Fruit fly (Drosophila melanogaster) whole organism, embryonic: ENCODE results near the gene CG4074.

Experiments
- Abd-B ChIP-seq: fragments of 200-800 bp; sonication (Bioruptor generic); optimal IDR thresholded peaks from 2 replicates; lab custom pipeline; 2018; ENCODE audit warnings: missing biosample characterization, mild to moderate bottlenecking, missing genetic modification characterization, moderate library complexity
- Asciz ChIP-seq: fragments of 200-800 bp; sonication (Bioruptor generic); optimal IDR thresholded peaks from 2 replicates; lab custom pipeline; 2017; ENCODE audit warnings: missing biosample characterization, mild to moderate bottlenecking, missing genetic modification characterization, missing genetic modification reagents
- Atf-2 ChIP-seq: fragments of 200-800 bp; sonication (Bioruptor generic); optimal IDR thresholded peaks from 2 replicates; lab custom pipeline; 2016; ENCODE audit warnings: missing biosample characterization, missing genetic modification characterization
- CG13287 ChIP-seq: fragments of 200-800 bp; sonication (Bioruptor generic); IDR thresholded peaks from 2 replicates; pipeline ENCODE4 v1.3.6; 2022; ENCODE audit warnings: missing biosample characterization, missing genetic modification characterization; ENCODE audit not compliant: partially characterized antibody
- CG13775 ChIP-seq: fragments of 200-800 bp; sonication (Bioruptor generic); optimal IDR thresholded peaks from 3 replicates; lab custom pipeline; 2017; ENCODE audit warnings: missing biosample characterization, mild to moderate bottlenecking, missing genetic modification characterization
- CG13894 ChIP-seq: fragments of 200-800 bp; sonication (Bioruptor generic); optimal IDR thresholded peaks from 3 replicates; lab custom pipeline; 2018; ENCODE audit warnings: missing biosample characterization, mild to moderate bottlenecking, missing genetic modification characterization, moderate library complexity
- CG17802 ChIP-seq: fragments of 200-800 bp; sonication (Bioruptor generic); optimal IDR thresholded peaks from 2 replicates; lab custom pipeline; 2018; ENCODE audit warnings: missing biosample characterization, mild to moderate bottlenecking, missing genetic modification characterization, moderate library complexity
- CG30431 ChIP-seq: fragments of 200-800 bp; sonication (Bioruptor generic); optimal IDR thresholded peaks from 2 replicates; lab custom pipeline; 2017; ENCODE audit warnings: missing biosample characterization, missing genetic modification characterization
- CG6683 ChIP-seq: fragments of 200-800 bp; sonication (Bioruptor generic); optimal IDR thresholded peaks from 2 replicates; lab custom pipeline; 2017; ENCODE audit warnings: missing biosample characterization, mild to moderate bottlenecking, missing genetic modification characterization, missing genetic modification reagents
- Dip3 ChIP-seq: fragments of 200-800 bp; sonication (Bioruptor generic); optimal IDR thresholded peaks from 3 replicates; lab custom pipeline; 2016; ENCODE audit warnings: missing biosample characterization, missing genetic modification characterization
- Fer2 ChIP-seq: fragments of 200-800 bp; sonication (Bioruptor generic); optimal IDR thresholded peaks from 2 replicates; lab custom pipeline; 2018; ENCODE audit warnings: missing biosample characterization, mild to moderate bottlenecking, missing genetic modification characterization, moderate library complexity
- Hey ChIP-seq: fragments of 200-800 bp; sonication (Bioruptor generic); optimal IDR thresholded peaks from 3 replicates; lab custom pipeline; 2018; ENCODE audit warnings: missing biosample characterization, mild to moderate bottlenecking, missing genetic modification characterization
- MBD-R2 ChIP-seq: fragments of 200-800 bp; sonication (Bioruptor generic); IDR thresholded peaks from 2 replicates; pipeline ENCODE4 v1.3.6; 2022; ENCODE audit warnings: missing biosample characterization, missing genetic modification characterization
- Med ChIP-seq: fragments of 200-800 bp; sonication (Bioruptor generic); peaks from one replicate; lab custom pipeline; 2016; ENCODE audit warnings: missing biosample characterization, missing genetic modification characterization, mild to moderate bottlenecking, inconsistent platforms, moderate library complexity
- Mrtf ChIP-seq: fragments of 200-800 bp; sonication (Bioruptor generic); IDR thresholded peaks from 3 replicates; pipeline ENCODE4 v1.3.6; 2022; ENCODE audit warnings: missing biosample characterization, missing genetic modification characterization
- Vsx1 ChIP-seq: fragments of 200-800 bp; sonication (Bioruptor generic); optimal IDR thresholded peaks from 2 replicates; lab custom pipeline; 2017; ENCODE audit warnings: missing biosample characterization, mild to moderate bottlenecking, missing genetic modification characterization, missing genetic modification reagents
- YL-1 ChIP-seq: fragments of 200-800 bp; sonication (Bioruptor generic); optimal IDR thresholded peaks from 3 replicates; lab custom pipeline; 2017; ENCODE audit warnings: missing biosample characterization, mild to moderate bottlenecking, missing genetic modification characterization
- abd-A ChIP-seq: fragments of 200-800 bp; sonication (Bioruptor generic); optimal IDR thresholded peaks from 3 replicates; lab custom pipeline; 2019; ENCODE audit warnings: missing biosample characterization, mild to moderate bottlenecking, missing genetic modification characterization, moderate library complexity
- ash1 ChIP-seq: fragments of 200-800 bp; sonication (Bioruptor generic); optimal IDR thresholded peaks from 2 replicates; lab custom pipeline; 2018; ENCODE audit warnings: missing biosample characterization, mild to moderate bottlenecking, missing genetic modification characterization
- crp ChIP-seq, 2 experiments: fragments of 200-800 bp; sonication (Bioruptor generic); optimal IDR thresholded peaks; 2 replicates in 1 of 2; 3 replicates in 1 of 2; lab custom pipeline; 2017; ENCODE audit warnings: missing biosample characterization in 2 of 2, missing genetic modification characterization in 2 of 2, mild to moderate bottlenecking in 1 of 2, moderate library complexity in 1 of 2
- dimm ChIP-seq: fragments of 200-800 bp; sonication (Bioruptor generic); IDR thresholded peaks from 2 replicates; pipeline ENCODE4 v1.3.6; 2022; ENCODE audit warnings: missing biosample characterization, missing genetic modification characterization
- exex ChIP-seq: fragments of 200-800 bp; sonication (Bioruptor generic); optimal IDR thresholded peaks from 4 replicates; lab custom pipeline; 2018; ENCODE audit warnings: missing biosample characterization, mild to moderate bottlenecking, missing genetic modification characterization, moderate library complexity
- fd64A ChIP-seq: fragments of 200-800 bp; sonication (Bioruptor generic); optimal IDR thresholded peaks from 3 replicates; lab custom pipeline; 2018; ENCODE audit warnings: missing biosample characterization, mild to moderate bottlenecking, missing genetic modification characterization
- gfzf ChIP-seq: fragments of 200-800 bp; sonication (Bioruptor generic); optimal IDR thresholded peaks from 2 replicates; lab custom pipeline; 2016; ENCODE audit warnings: missing biosample characterization, mild to moderate bottlenecking, missing genetic modification characterization, moderate library complexity
- hb ChIP-seq: fragments of 200-800 bp; sonication (Bioruptor generic); IDR thresholded peaks from 3 replicates; pipeline ENCODE4 v1.3.6; 2022; ENCODE audit warnings: missing biosample characterization, missing genetic modification characterization; ENCODE audit not compliant: partially characterized antibody
- ind ChIP-seq: fragments of 200-800 bp; sonication (Bioruptor generic); optimal IDR thresholded peaks from 3 replicates; lab custom pipeline; 2016; ENCODE audit warnings: missing biosample characterization, missing genetic modification characterization
- insv ChIP-seq, 2 experiments: fragments of 200-800 bp; sonication (Bioruptor generic); optimal IDR thresholded peaks; 3 replicates each; lab custom pipeline; 2016 to 2018; ENCODE audit warnings: missing biosample characterization in 2 of 2, missing genetic modification characterization in 2 of 2
- lbe ChIP-seq: fragments of 200-800 bp; sonication (Bioruptor generic); optimal IDR thresholded peaks from 2 replicates; lab custom pipeline; 2016; ENCODE audit warnings: missing biosample characterization, mild to moderate bottlenecking, missing genetic modification characterization
- onecut ChIP-seq: fragments of 200-800 bp; sonication (Bioruptor generic); IDR thresholded peaks from 2 replicates; pipeline ENCODE4 v1.3.6; 2022; ENCODE audit warnings: missing biosample characterization, missing genetic modification characterization
- otp ChIP-seq: fragments of 200-800 bp; sonication (Bioruptor generic); IDR thresholded peaks from 3 replicates; pipeline ENCODE4, ENCODE4 v1.3.6; 2022; ENCODE audit warnings: missing biosample characterization, missing genetic modification characterization
- sima ChIP-seq: fragments of 200-800 bp; sonication (Bioruptor generic); optimal IDR thresholded peaks from 2 replicates; lab custom pipeline; 2016; ENCODE audit warnings: missing biosample characterization, missing genetic modification characterization
- slou ChIP-seq: fragments of 200-800 bp; sonication (Bioruptor generic); optimal IDR thresholded peaks from 3 replicates; lab custom pipeline; 2016; ENCODE audit warnings: missing biosample characterization, missing genetic modification characterization
- sr ChIP-seq: fragments of 200-800 bp; sonication (Bioruptor generic); IDR thresholded peaks from 3 replicates; pipeline ENCODE4 v1.3.6; 2022; ENCODE audit warnings: missing biosample characterization, missing genetic modification characterization
- tap ChIP-seq: fragments of 200-800 bp; optimal IDR thresholded peaks from 3 replicates; lab custom pipeline; 2019; ENCODE audit warnings: missing biosample characterization, mild to moderate bottlenecking, missing genetic modification characterization, moderate library complexity
- tin ChIP-seq: fragments of 200-800 bp; sonication (Bioruptor generic); optimal IDR thresholded peaks from 3 replicates; lab custom pipeline; 2016; ENCODE audit warnings: missing biosample characterization, missing genetic modification characterization
- trh ChIP-seq: fragments of 200-800 bp; sonication (Bioruptor generic); optimal IDR thresholded peaks from 2 replicates; lab custom pipeline; 2016; ENCODE audit warnings: missing biosample characterization, missing genetic modification characterization
- vvl ChIP-seq: fragments of 200-800 bp; sonication (Bioruptor generic); IDR thresholded peaks from 2 replicates; pipeline ENCODE4 v1.3.6; 2022; ENCODE audit warnings: missing biosample characterization, missing genetic modification characterization

CG4074 gene

DNA sequence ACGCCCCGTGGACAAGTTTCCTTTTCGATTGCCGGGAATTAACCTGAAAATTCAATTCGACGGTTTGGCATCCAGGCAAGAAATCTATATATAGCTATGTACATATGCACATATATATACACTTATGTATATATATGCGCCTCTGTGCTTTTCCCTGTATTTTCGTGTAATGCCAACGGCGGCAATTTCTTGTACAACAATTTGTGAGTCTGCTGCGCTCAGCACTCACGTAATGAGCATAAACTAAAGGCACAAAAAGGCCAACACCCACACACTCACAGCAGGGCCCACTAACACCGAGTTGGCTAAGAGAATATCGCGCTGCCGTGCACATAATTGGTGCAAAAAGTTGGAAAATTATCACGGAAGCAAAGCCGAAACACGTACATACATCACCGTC, 7.8 kb downstream of the CG4074 start:
- TF ChIP-seq tin (GFP tag; lab: Kevin White, UChicago), result no peak
- 0 out of 3 replicates have a peak, but pooled peaks have one; percentile 54 for TF ChIP-seq hb

DNA sequence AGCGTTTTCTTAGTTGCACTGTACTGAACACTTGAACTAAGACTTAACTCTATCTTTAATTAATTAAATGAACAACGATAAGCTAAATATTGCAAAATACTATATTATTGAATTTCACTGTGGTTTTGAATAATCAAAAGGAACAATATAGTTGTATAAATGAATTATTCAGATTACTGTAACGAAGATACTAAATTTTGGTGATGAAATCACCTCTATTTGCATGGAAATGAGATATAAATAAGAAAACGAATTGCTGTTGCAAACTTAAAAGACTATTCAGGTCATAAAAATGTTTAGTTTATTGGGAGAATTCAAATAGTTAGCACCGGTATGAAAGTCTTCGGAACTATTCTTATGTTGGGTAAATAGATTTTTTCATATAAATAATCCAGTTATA, 10.7 kb downstream of the CG4074 start, which contains the start of gene CG43251:
CG43251 (plus strand) TSS at position 301 of the 400 bp plus-strand sequence.
- TF ChIP-seq Fer2 (tag; lab: Kevin White, UChicago) (no peak), YL-1 (GFP tag; lab: Kevin White, UChicago) (no peak), insv (GFP tag; optimal IDR thresholded peaks at IDR 0.05; lab: Kevin White, UChicago) (no peak), Atf-2 (GFP tag; lab: Kevin White, UChicago) (no peak), Dip3 (GFP tag; lab: Kevin White, UChicago) (no peak), exex (no peak), vvl (GFP tag; lab: Robert Waterston, UW) (no peak), Mrtf (GFP tag; lab: Robert Waterston, UW) (no peak), otp (GFP tag; lab: Robert Waterston, UW) (no peak), gfzf (GFP tag; lab: Kevin White, UChicago) (no peak), CG13287 (GFP tag; lab: Robert Waterston, UW) (no peak)

DNA sequence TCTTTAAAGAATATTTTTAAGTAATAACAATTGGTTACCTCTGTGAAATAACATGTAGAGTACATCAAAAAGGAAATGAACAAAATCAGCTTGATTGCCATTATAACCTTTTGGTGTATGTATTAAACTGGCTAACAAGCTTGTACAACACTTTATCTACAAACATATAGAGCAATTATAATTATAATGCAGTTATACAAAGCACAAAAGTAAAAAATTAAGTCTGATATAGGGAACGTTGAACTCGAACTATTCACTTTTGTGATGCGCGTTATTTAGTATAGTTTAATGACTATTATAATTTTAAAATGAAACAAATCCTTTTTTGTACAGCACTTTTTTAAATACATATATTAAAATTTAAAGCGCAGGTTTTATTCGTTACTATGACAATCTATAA, 13.7 kb downstream of the CG4074 start, which contains the start of gene CG33912:
CG33912 (minus strand) TSS at position 101 of the 400 bp plus-strand sequence.
- TF ChIP-seq Abd-B (GFP tag; lab: Kevin White, UChicago) (no peak), slou (GFP tag; lab: Kevin White, UChicago) (no peak), CG17802 (tag; lab: Kevin White, UChicago) (no peak), Vsx1 (GFP tag; lab: Kevin White, UChicago) (no peak), lbe (GFP tag; lab: Kevin White, UChicago) (no peak), sr (no peak), crp (GFP tag; optimal IDR thresholded peaks at IDR 0.05; lab: Kevin White, UChicago) (no peak), Asciz (GFP tag; lab: Kevin White, UChicago) (no peak)

dm6 chr3L:20752964-20753363, 16.3 kb downstream of the CG4074 start:
- TF ChIP-seq ind (GFP tag; lab: Kevin White, UChicago) (no peak), tap (tag; lab: Kevin White, UChicago) (no peak), Med (GFP tag; lab: Kevin White, UChicago) (peak; percentile 49), abd-A (tag; lab: Kevin White, UChicago) (peak; percentile 80), onecut (GFP tag; lab: Robert Waterston, UW) (peak; percentile 35; the same call in 1 of the 2 replicates), CG13775 (GFP tag; lab: Kevin White, UChicago) (peak; percentile 68), trh (GFP tag; lab: Kevin White, UChicago) (no peak), CG13894 (tag; lab: Kevin White, UChicago) (peak; percentile 68)

DNA sequence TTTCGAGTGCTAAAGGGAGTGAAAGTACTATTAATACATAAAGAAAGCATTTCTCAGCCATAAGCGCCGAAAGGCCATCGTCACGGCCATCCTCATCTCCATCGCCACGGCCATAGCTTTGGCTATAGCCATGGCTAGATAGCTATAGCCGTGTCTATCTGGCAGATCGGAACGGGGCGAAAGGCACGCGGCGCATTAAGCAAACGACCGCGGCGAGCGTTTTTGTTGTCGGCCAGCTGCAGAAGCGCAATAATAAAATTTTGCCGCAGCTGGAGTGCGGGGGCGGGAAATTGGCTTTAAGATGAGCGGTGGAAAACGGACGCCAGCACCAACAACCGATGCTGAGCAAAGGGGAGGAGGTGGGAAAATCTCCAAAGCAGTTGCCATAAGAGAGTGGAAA, 18.9 kb downstream of the CG4074 start:
- TF ChIP-seq abd-A (tag; lab: Kevin White, UChicago) (peak; percentile 54), CG6683 (GFP tag; lab: Kevin White, UChicago) (no peak), sima (GFP tag; lab: Kevin White, UChicago) (no peak), Hey (tag; lab: Kevin White, UChicago) (peak; percentile 4), fd64A (no peak), Med (GFP tag; lab: Kevin White, UChicago) (peak; percentile 47), CG30431 (GFP tag; lab: Kevin White, UChicago) (no peak), MBD-R2 (no peak), ash1 (GFP tag; lab: Kevin White, UChicago) (no peak), dimm (GFP tag; lab: Robert Waterston, UW) (0 out of 2 replicates have a peak, but pooled peaks have one; percentile 17), CG13894 (tag; lab: Kevin White, UChicago) (peak; percentile 88)
